Worm (Caenorhabditis elegans) whole organism, late embryonic: Measurements from ENCODE around the gene garr-1.

Experiments
- C38D4.7 ChIP-seq: fragments of 200-800 bp; sonication (Bioruptor generic); optimal IDR thresholded peaks from 2 replicates; lab custom pipeline; 2018; ENCODE audit warnings: mild to moderate bottlenecking, missing genetic modification characterization, moderate library complexity, missing compliant biosample characterization
- F13H6.1 ChIP-seq: sonication (generic microtip); optimal IDR thresholded peaks from 2 replicates; lab custom pipeline; 2016; ENCODE audit warnings: missing genetic modification characterization, missing compliant biosample characterization
- K09A11.1 ChIP-seq: sonication (generic microtip); optimal IDR thresholded peaks from 2 replicates; lab custom pipeline; 2017; ENCODE audit warnings: antibody characterized with exemption, mild to moderate bottlenecking, missing genetic modification characterization, missing compliant biosample characterization; ENCODE audit not compliant: insufficient read depth
- ahr-1 ChIP-seq: sonication (generic microtip); optimal IDR thresholded peaks from 2 replicates; lab custom pipeline; 2016; ENCODE audit warnings: missing genetic modification characterization, missing compliant biosample characterization
- ama-1 ChIP-seq: fragments of 150-350 bp; optimal IDR thresholded peaks from 2 replicates; lab custom pipeline; 2014
- ceh-14 ChIP-seq: sonication (generic microtip); optimal IDR thresholded peaks from 2 replicates; lab custom pipeline; 2016; ENCODE audit warnings: missing genotype, missing genetic modification characterization, missing compliant biosample characterization
- ceh-18 ChIP-seq: sonication (generic microtip); optimal IDR thresholded peaks from 2 replicates; lab custom pipeline; 2016; ENCODE audit warnings: missing genetic modification characterization, missing compliant biosample characterization
- ceh-24 ChIP-seq: sonication (generic microtip); optimal IDR thresholded peaks from 2 replicates; lab custom pipeline; 2016; ENCODE audit warnings: mild to moderate bottlenecking, missing genetic modification characterization, missing compliant biosample characterization
- ceh-34 ChIP-seq: sonication (generic microtip); optimal IDR thresholded peaks from 2 replicates; lab custom pipeline; 2016; ENCODE audit warnings: mild to moderate bottlenecking, missing genetic modification characterization, missing compliant biosample characterization
- ceh-45 ChIP-seq: fragments of 200-800 bp; sonication (Bioruptor generic); IDR thresholded peaks from 2 replicates; pipeline ENCODE4 v1.3.6; 2022; ENCODE audit warnings: missing genetic modification reagents, missing genetic modification characterization, missing compliant biosample characterization
- ceh-6 ChIP-seq: fragments of 200-800 bp; sonication (Bioruptor generic); optimal IDR thresholded peaks from 2 replicates; lab custom pipeline; 2018; ENCODE audit warnings: mild to moderate bottlenecking, missing genetic modification characterization, missing compliant biosample characterization
- ceh-9 ChIP-seq: sonication (generic microtip); optimal IDR thresholded peaks from 2 replicates; lab custom pipeline; 2016; ENCODE audit warnings: mild to moderate bottlenecking, missing genetic modification characterization, inconsistent platforms, missing compliant biosample characterization
- dve-1 ChIP-seq: sonication (generic microtip); optimal IDR thresholded peaks from 2 replicates; lab custom pipeline; 2017; ENCODE audit warnings: antibody characterized with exemption, mild to moderate bottlenecking, missing genetic modification characterization, missing compliant biosample characterization
- elt-2 ChIP-seq: sonication (generic microtip); optimal IDR thresholded peaks from 2 replicates; lab custom pipeline; 2016; ENCODE audit warnings: missing genetic modification reagents, missing genetic modification characterization, missing compliant biosample characterization
- elt-4 ChIP-seq: sonication (generic microtip); optimal IDR thresholded peaks from 2 replicates; lab custom pipeline; 2016; ENCODE audit warnings: missing genetic modification characterization, missing compliant biosample characterization
- eyg-1 ChIP-seq: sonication (generic microtip); optimal IDR thresholded peaks from 2 replicates; lab custom pipeline; 2016; ENCODE audit warnings: missing genotype, missing genetic modification characterization, missing compliant biosample characterization
- fax-1 ChIP-seq: sonication (generic microtip); optimal IDR thresholded peaks from 2 replicates; lab custom pipeline; 2016; ENCODE audit warnings: missing genotype, missing genetic modification characterization, missing compliant biosample characterization
- fkh-6 ChIP-seq: sonication (generic microtip); optimal IDR thresholded peaks from 2 replicates; lab custom pipeline; 2016; ENCODE audit warnings: missing genetic modification characterization, missing compliant biosample characterization
- hlh-30 ChIP-seq: sonication (generic microtip); optimal IDR thresholded peaks from 2 replicates; lab custom pipeline; 2017; ENCODE audit warnings: antibody characterized with exemption, missing genetic modification characterization, missing compliant biosample characterization; ENCODE audit not compliant: insufficient read depth
- lin-11 ChIP-seq: fragments of 200-800 bp; sonication (Bioruptor generic); optimal IDR thresholded peaks from 2 replicates; lab custom pipeline; 2018; ENCODE audit warnings: mild to moderate bottlenecking, missing genetic modification characterization, missing compliant biosample characterization
- mec-3 ChIP-seq: sonication (generic microtip); optimal IDR thresholded peaks from 2 replicates; lab custom pipeline; 2016; ENCODE audit warnings: borderline replicate concordance, missing genetic modification characterization, missing compliant biosample characterization
- nfya-1 ChIP-seq: sonication (generic microtip); optimal IDR thresholded peaks from 2 replicates; lab custom pipeline; 2017; ENCODE audit warnings: missing genetic modification characterization, mild to moderate bottlenecking, missing compliant biosample characterization, antibody characterized with exemption, moderate library complexity
- nhr-11 ChIP-seq: fragments of 150-350 bp; optimal IDR thresholded peaks from 2 replicates; lab custom pipeline; 2014; ENCODE audit warnings: missing biosample characterization, missing genetic modification characterization
- npax-4 ChIP-seq: sonication (generic microtip); optimal IDR thresholded peaks from 2 replicates; lab custom pipeline; 2016; ENCODE audit warnings: missing genetic modification characterization, missing compliant biosample characterization
- odd-2 ChIP-seq: sonication (generic microtip); optimal IDR thresholded peaks from 2 replicates; lab custom pipeline; 2017; ENCODE audit warnings: antibody characterized with exemption, mild to moderate bottlenecking, missing genetic modification characterization, missing compliant biosample characterization
- pag-3 ChIP-seq: sonication (generic microtip); optimal IDR thresholded peaks from 2 replicates; lab custom pipeline; 2016; ENCODE audit warnings: missing compliant biosample characterization, missing genetic modification characterization, borderline replicate concordance
- pat-9 ChIP-seq: fragments of 200-800 bp; sonication (Bioruptor generic); optimal IDR thresholded peaks from 2 replicates; lab custom pipeline; 2018; ENCODE audit warnings: mild to moderate bottlenecking, missing genetic modification characterization, moderate library complexity, missing compliant biosample characterization
- pha-4 ChIP-seq: fragments of 150-350 bp; optimal IDR thresholded peaks from 2 replicates; lab custom pipeline; 2018; ENCODE audit warnings: missing biosample characterization, missing genetic modification reagents, missing genetic modification characterization
- pqm-1 ChIP-seq: sonication (generic microtip); optimal IDR thresholded peaks from 2 replicates; lab custom pipeline; 2016; ENCODE audit warnings: missing genetic modification characterization, missing compliant biosample characterization
- rnt-1 ChIP-seq: sonication (generic microtip); optimal IDR thresholded peaks from 2 replicates; lab custom pipeline; 2016; ENCODE audit warnings: missing genetic modification characterization, missing compliant biosample characterization
- sdc-2 ChIP-seq: sonication (generic microtip); optimal IDR thresholded peaks from 2 replicates; lab custom pipeline; 2016; ENCODE audit warnings: missing genotype, missing genetic modification characterization, missing compliant biosample characterization
- sox-2 ChIP-seq: fragments of 200-800 bp; sonication (Bioruptor generic); IDR thresholded peaks from 2 replicates; pipeline ENCODE4 v1.3.6; 2022; ENCODE audit warnings: missing genetic modification reagents, missing genetic modification characterization, missing compliant biosample characterization
- sox-4 ChIP-seq: sonication (generic microtip); optimal IDR thresholded peaks from 2 replicates; lab custom pipeline; 2017; ENCODE audit warnings: mild to moderate bottlenecking, missing genetic modification characterization, inconsistent platforms, missing compliant biosample characterization
- syd-9 ChIP-seq: sonication (generic microtip); optimal IDR thresholded peaks from 2 replicates; lab custom pipeline; 2016; ENCODE audit warnings: mild to moderate bottlenecking, missing genetic modification characterization, moderate library complexity, missing compliant biosample characterization
- tbx-2 ChIP-seq: sonication (generic microtip); optimal IDR thresholded peaks from 2 replicates; lab custom pipeline; 2016; ENCODE audit warnings: missing genetic modification characterization, missing compliant biosample characterization
- ttx-3 ChIP-seq: sonication (generic microtip); optimal IDR thresholded peaks from 2 replicates; lab custom pipeline; 2016; ENCODE audit warnings: missing genetic modification reagents, missing genetic modification characterization, missing compliant biosample characterization
- unc-42 ChIP-seq: sonication (generic microtip); optimal IDR thresholded peaks from 2 replicates; lab custom pipeline; 2016; ENCODE audit warnings: missing genotype, missing genetic modification characterization, missing compliant biosample characterization
- unc-55 ChIP-seq: sonication (generic microtip); optimal IDR thresholded peaks from 2 replicates; lab custom pipeline; 2017; ENCODE audit warnings: missing biosample characterization, missing genetic modification reagents, missing genetic modification characterization

The garr-1 gene

ce11 chrIV:390279-390678 is 35.7 kb upstream of the garr-1 start, which contains the start of the genes ears-2 and uncp-18 (continued):
- TF ChIP-seq fkh-6 (tag; lab: Kevin White, UChicago) (peak; percentile 90), elt-4 (tag; lab: Kevin White, UChicago) (peak; percentile 60), ama-1 (no peak), tbx-2 (tag; lab: Kevin White, UChicago) (peak; percentile 100), ceh-45 (peak; percentile 98), unc-55 (GFP tag; lab: Kevin White, UChicago) (no peak), ceh-24 (peak; percentile 95), nfya-1 (tag; lab: Kevin White, UChicago) (peak; percentile 93), F13H6.1 (tag; lab: Kevin White, UChicago) (peak; percentile 98), syd-9 (tag; lab: Kevin White, UChicago) (peak; percentile 93), K09A11.1 (tag; lab: Kevin White, UChicago) (peak; percentile 97), hlh-30 (tag; lab: Kevin White, UChicago) (peak; percentile 39), pag-3 (peak; percentile 95), npax-4 (tag; lab: Kevin White, UChicago) (peak; percentile 96), eyg-1 (tag; lab: Kevin White, UChicago) (peak; percentile 98), ahr-1 (peak; percentile 99)

- TF ChIP-seq hlh-30 (tag; lab: Kevin White, UChicago), result peak; percentile 81
- no peak for TF ChIP-seq ceh-9 (tag; lab: Kevin White, UChicago)
- no peak for TF ChIP-seq mec-3 (tag; lab: Kevin White, UChicago)
- no peak for TF ChIP-seq sox-2 (GFP tag; lab: Robert Waterston, UW)
- no peak for TF ChIP-seq ceh-24
- no peak for TF ChIP-seq ceh-18
- peak; percentile 26 for TF ChIP-seq ceh-14 (tag; lab: Kevin White, UChicago)
- TF ChIP-seq ttx-3, result peak; percentile 13
- peak; percentile 57 for TF ChIP-seq nfya-1 (tag; lab: Kevin White, UChicago)
- no peak for TF ChIP-seq ceh-6 (GFP tag; lab: Kevin White, UChicago)
- TF ChIP-seq nhr-11 (tag; lab: Kevin White, UChicago), result no peak
- TF ChIP-seq sox-4 (tag; lab: Kevin White, UChicago), result no peak
- peak; percentile 8 for TF ChIP-seq elt-2 (tag; lab: Kevin White, UChicago)
- no peak for TF ChIP-seq ceh-34 (tag; lab: Kevin White, UChicago)
- TF ChIP-seq ceh-45, result no peak
- peak; percentile 13 for TF ChIP-seq unc-42 (tag; lab: Kevin White, UChicago)
- no peak for TF ChIP-seq C38D4.7 (GFP tag; lab: Kevin White, UChicago)
These were observed 32.5 kb upstream of the garr-1 start, which contains the start of the genes T07A9.15 and nog-1 for ce11 chrIV:393409-393930. Gene T07A9.15, minus strand, starts transcription at chrIV:393546. Gene nog-1, plus strand, starts transcription at chrIV:393880.

ce11 chrIV:396373-396772 is 29.6 kb upstream of the garr-1 start, which contains the start of gene rrp-8:
Gene rrp-8, plus strand, starts transcription at chrIV:396545.
- TF ChIP-seq npax-4 (tag; lab: Kevin White, UChicago) (no peak), eyg-1 (tag; lab: Kevin White, UChicago) (no peak), ceh-45 (no peak), rnt-1 (tag; lab: Kevin White, UChicago) (no peak), fax-1 (tag; lab: Kevin White, UChicago) (no peak), pha-4 (tag; lab: Kevin White, UChicago) (no peak), ceh-34 (tag; lab: Kevin White, UChicago) (no peak), lin-11 (no peak), hlh-30 (tag; lab: Kevin White, UChicago) (no peak)

- no peak for TF ChIP-seq syd-9 (tag; lab: Kevin White, UChicago)
- no peak for TF ChIP-seq nfya-1 (tag; lab: Kevin White, UChicago)
- TF ChIP-seq nhr-11 (tag; lab: Kevin White, UChicago), result no peak
- no peak for TF ChIP-seq sox-4 (tag; lab: Kevin White, UChicago)
- TF ChIP-seq pqm-1 (tag; lab: Kevin White, UChicago), result no peak
- no peak for TF ChIP-seq ceh-45
- no peak for TF ChIP-seq sdc-2
- TF ChIP-seq elt-2 (tag; lab: Kevin White, UChicago), result no peak
- TF ChIP-seq eyg-1 (tag; lab: Kevin White, UChicago), result no peak
- no peak for TF ChIP-seq unc-42 (tag; lab: Kevin White, UChicago)
- no peak for TF ChIP-seq pat-9 (tag; lab: Kevin White, UChicago)
- TF ChIP-seq pag-3, result no peak
- no peak for TF ChIP-seq ceh-34 (tag; lab: Kevin White, UChicago)
- TF ChIP-seq dve-1 (tag; lab: Kevin White, UChicago), result no peak
- no peak for TF ChIP-seq odd-2 (tag; lab: Kevin White, UChicago)
- TF ChIP-seq C38D4.7 (GFP tag; lab: Kevin White, UChicago), result no peak
- TF ChIP-seq ceh-14 (tag; lab: Kevin White, UChicago), result no peak
These were observed 24.6 kb upstream of the garr-1 start, which contains the start of gene gpa-4 for ce11 chrIV:401395-401794. Gene gpa-4, plus strand, starts transcription at chrIV:401695.
